Worm (Caenorhabditis elegans) whole organism, L3 larva: ENCODE measurements around the gene tofu-6.

Experiments
- R02D3.7 ChIP-seq: fragments of 150-350 bp; optimal IDR thresholded peaks from 2 replicates; lab custom pipeline; 2014; ENCODE audit warnings: missing biosample characterization, missing genetic modification characterization
- ZK546.5 ChIP-seq: sonication (generic microtip); optimal IDR thresholded peaks from 2 replicates; lab custom pipeline; 2017; ENCODE audit warnings: missing biosample characterization, missing genetic modification characterization
- aly-2 ChIP-seq: fragments of 150-350 bp; optimal IDR thresholded peaks from 2 replicates; lab custom pipeline; 2014; ENCODE audit warnings: missing biosample characterization, missing genetic modification characterization
- ama-1 ChIP-seq: fragments of 150-350 bp; optimal IDR thresholded peaks from 2 replicates; lab custom pipeline; 2018
- ceh-16 ChIP-seq: sonication (generic microtip); optimal IDR thresholded peaks from 2 replicates; lab custom pipeline; 2017; ENCODE audit warnings: missing biosample characterization, missing genetic modification characterization
- ceh-28 ChIP-seq: fragments of 150-350 bp; optimal IDR thresholded peaks from 2 replicates; lab custom pipeline; 2014; ENCODE audit warnings: missing biosample characterization, missing genetic modification reagents, missing genetic modification characterization
- ceh-82 ChIP-seq: fragments of 150-350 bp; optimal IDR thresholded peaks from 2 replicates; lab custom pipeline; 2014; ENCODE audit warnings: missing biosample characterization, missing genetic modification characterization
- ceh-9 ChIP-seq: sonication (generic microtip); optimal IDR thresholded peaks from 2 replicates; lab custom pipeline; 2018; ENCODE audit warnings: missing biosample characterization, missing genetic modification characterization
- daf-12 ChIP-seq: fragments of 150-350 bp; optimal IDR thresholded peaks from 2 replicates; lab custom pipeline; 2014; ENCODE audit warnings: missing biosample characterization, missing genetic modification reagents, missing genetic modification characterization
- egl-27 ChIP-seq: sonication (generic microtip); optimal IDR thresholded peaks from 4 replicates; lab custom pipeline; 2017; ENCODE audit warnings: missing biosample characterization, missing genetic modification reagents, missing genetic modification characterization
- egl-5 ChIP-seq: fragments of 150-350 bp; optimal IDR thresholded peaks from 2 replicates; lab custom pipeline; 2017; ENCODE audit warnings: missing biosample characterization, missing genetic modification reagents, missing genetic modification characterization, inconsistent platforms
- elt-1 ChIP-seq: fragments of 150-350 bp; optimal IDR thresholded peaks from 2 replicates; lab custom pipeline; 2014; ENCODE audit warnings: missing biosample characterization, missing genetic modification characterization
- elt-2 ChIP-seq: sonication (generic microtip); optimal IDR thresholded peaks from 2 replicates; lab custom pipeline; 2016; ENCODE audit warnings: missing genetic modification reagents, mild to moderate bottlenecking, missing genetic modification characterization, missing compliant biosample characterization
- elt-3 ChIP-seq, 3 experiments: fragments of 150-350 bp in 1 of 3; sonication (generic microtip) in 2 of 3; optimal IDR thresholded peaks; 2 replicates in 2 of 3; 4 replicates in 1 of 3; lab custom pipeline; 2014 to 2017; ENCODE audit warnings: missing biosample characterization in 3 of 3, missing genetic modification characterization in 3 of 3
- eor-1 ChIP-seq, 2 experiments: fragments of 150-350 bp; optimal IDR thresholded peaks; 2 replicates each; lab custom pipeline; 2014 to 2018; ENCODE audit warnings: missing biosample characterization in 2 of 2, missing genetic modification characterization in 2 of 2
- fkh-10 ChIP-seq: sonication (generic microtip); optimal IDR thresholded peaks from 2 replicates; lab custom pipeline; 2017; ENCODE audit warnings: missing biosample characterization, missing genetic modification reagents, missing genetic modification characterization
- fkh-2 ChIP-seq: fragments of 150-350 bp; optimal IDR thresholded peaks from 2 replicates; lab custom pipeline; 2014; ENCODE audit warnings: missing biosample characterization, missing genetic modification reagents, missing genetic modification characterization
- fos-1 ChIP-seq: fragments of 150-350 bp; optimal IDR thresholded peaks from 2 replicates; lab custom pipeline; 2014; ENCODE audit warnings: missing biosample characterization, missing genetic modification characterization
- hmg-11 ChIP-seq: sonication (generic microtip); optimal IDR thresholded peaks from 2 replicates; lab custom pipeline; 2016; ENCODE audit warnings: missing genetic modification characterization, missing compliant biosample characterization
- jun-1 ChIP-seq: fragments of 150-350 bp; optimal IDR thresholded peaks from 2 replicates; lab custom pipeline; 2014; ENCODE audit warnings: missing biosample characterization, missing genetic modification reagents, missing genetic modification characterization
- lin-15B ChIP-seq: fragments of 150-350 bp; optimal IDR thresholded peaks from 2 replicates; lab custom pipeline; 2014; ENCODE audit warnings: missing biosample characterization, missing genetic modification characterization
- lin-39 ChIP-seq: fragments of 150-350 bp; optimal IDR thresholded peaks from 2 replicates; lab custom pipeline; 2018; ENCODE audit warnings: missing biosample characterization, missing genetic modification reagents, missing genetic modification characterization
- lsy-12 ChIP-seq: sonication (generic microtip); optimal IDR thresholded peaks from 2 replicates; lab custom pipeline; 2016; ENCODE audit warnings: mild to moderate bottlenecking, missing genetic modification characterization, missing compliant biosample characterization
- mdl-1 ChIP-seq: fragments of 150-350 bp; optimal IDR thresholded peaks from 2 replicates; lab custom pipeline; 2014; ENCODE audit warnings: missing biosample characterization, missing genetic modification characterization
- mml-1 ChIP-seq: fragments of 150-350 bp; sonication (generic microtip); optimal IDR thresholded peaks from 3 replicates; lab custom pipeline; 2014; ENCODE audit warnings: missing biosample characterization, missing genetic modification characterization
- nfya-1 ChIP-seq: sonication (generic microtip); optimal IDR thresholded peaks from 2 replicates; lab custom pipeline; 2017; ENCODE audit warnings: missing genetic modification characterization, mild to moderate bottlenecking, missing compliant biosample characterization, antibody characterized with exemption, moderate library complexity; ENCODE audit not compliant: insufficient read depth
- nhr-11 ChIP-seq: fragments of 150-350 bp; optimal IDR thresholded peaks from 2 replicates; lab custom pipeline; 2014; ENCODE audit warnings: missing biosample characterization, missing genetic modification characterization
- nhr-12 ChIP-seq: fragments of 150-350 bp; optimal IDR thresholded peaks from 2 replicates; lab custom pipeline; 2014; ENCODE audit warnings: missing biosample characterization, missing genetic modification characterization
- nhr-23 ChIP-seq: fragments of 150-350 bp; optimal IDR thresholded peaks from 2 replicates; lab custom pipeline; 2014; ENCODE audit warnings: missing biosample characterization, missing genetic modification reagents, missing genetic modification characterization
- nhr-237 ChIP-seq: fragments of 150-350 bp; optimal IDR thresholded peaks from 2 replicates; lab custom pipeline; 2014; ENCODE audit warnings: missing biosample characterization, missing genetic modification characterization
- nhr-25 ChIP-seq: sonication (generic microtip); optimal IDR thresholded peaks from 2 replicates; lab custom pipeline; 2017; ENCODE audit warnings: missing biosample characterization, missing genetic modification characterization
- nhr-28 ChIP-seq: fragments of 150-350 bp; optimal IDR thresholded peaks from 2 replicates; lab custom pipeline; 2014; ENCODE audit warnings: missing biosample characterization, missing genetic modification characterization
- nhr-43 ChIP-seq: sonication (generic microtip); optimal IDR thresholded peaks from 2 replicates; lab custom pipeline; 2016; ENCODE audit warnings: mild to moderate bottlenecking, missing genetic modification characterization, missing compliant biosample characterization; ENCODE audit not compliant: poor library complexity, severe bottlenecking
- nhr-67 ChIP-seq: fragments of 150-350 bp; optimal IDR thresholded peaks from 2 replicates; lab custom pipeline; 2014; ENCODE audit warnings: missing biosample characterization, missing genetic modification characterization
- nhr-76 ChIP-seq: fragments of 150-350 bp; sonication (generic microtip); optimal IDR thresholded peaks from 5 replicates; lab custom pipeline; 2014; ENCODE audit warnings: missing biosample characterization, missing genetic modification characterization
- nhr-77 ChIP-seq: fragments of 150-350 bp; optimal IDR thresholded peaks from 2 replicates; lab custom pipeline; 2014; ENCODE audit warnings: missing biosample characterization, missing genetic modification characterization
- pha-4 ChIP-seq: fragments of 150-350 bp; optimal IDR thresholded peaks from 2 replicates; lab custom pipeline; 2014; ENCODE audit warnings: missing biosample characterization, missing genetic modification reagents, missing genetic modification characterization
- pqm-1 ChIP-seq: fragments of 150-350 bp; optimal IDR thresholded peaks from 2 replicates; lab custom pipeline; 2017; ENCODE audit warnings: missing biosample characterization, missing genetic modification characterization, inconsistent platforms
- sea-2 ChIP-seq: fragments of 150-350 bp; sonication (generic microtip); optimal IDR thresholded peaks from 4 replicates; lab custom pipeline; 2014; ENCODE audit warnings: missing biosample characterization, missing genetic modification reagents, missing genetic modification characterization
- skn-1 ChIP-seq: fragments of 150-350 bp; optimal IDR thresholded peaks from 2 replicates; lab custom pipeline; 2014; ENCODE audit warnings: missing biosample characterization, missing genetic modification characterization
- snpc-4 ChIP-seq: fragments of 150-350 bp; optimal IDR thresholded peaks from 2 replicates; lab custom pipeline; 2014; ENCODE audit warnings: missing biosample characterization, missing genetic modification characterization
- tbx-2 ChIP-seq: sonication (generic microtip); optimal IDR thresholded peaks from 2 replicates; lab custom pipeline; 2016; ENCODE audit warnings: mild to moderate bottlenecking, missing genetic modification characterization, missing compliant biosample characterization
- unc-39 ChIP-seq: sonication (generic microtip); optimal IDR thresholded peaks from 4 replicates; lab custom pipeline; 2017; ENCODE audit warnings: missing biosample characterization, missing genetic modification characterization
- unc-62 ChIP-seq: fragments of 150-350 bp; sonication (generic microtip); optimal IDR thresholded peaks from 4 replicates; lab custom pipeline; 2014; ENCODE audit warnings: missing biosample characterization, missing genetic modification reagents, missing genetic modification characterization
- zag-1 ChIP-seq: fragments of 150-350 bp; optimal IDR thresholded peaks from 2 replicates; lab custom pipeline; 2014; ENCODE audit warnings: missing biosample characterization, missing genetic modification characterization
- ztf-11 ChIP-seq: fragments of 150-350 bp; optimal IDR thresholded peaks from 2 replicates; lab custom pipeline; 2014; ENCODE audit warnings: missing biosample characterization, missing genetic modification characterization
- ztf-4 ChIP-seq: fragments of 150-350 bp; optimal IDR thresholded peaks from 2 replicates; lab custom pipeline; 2014; ENCODE audit warnings: missing biosample characterization, missing genetic modification characterization

The tofu-6 gene

DNA sequence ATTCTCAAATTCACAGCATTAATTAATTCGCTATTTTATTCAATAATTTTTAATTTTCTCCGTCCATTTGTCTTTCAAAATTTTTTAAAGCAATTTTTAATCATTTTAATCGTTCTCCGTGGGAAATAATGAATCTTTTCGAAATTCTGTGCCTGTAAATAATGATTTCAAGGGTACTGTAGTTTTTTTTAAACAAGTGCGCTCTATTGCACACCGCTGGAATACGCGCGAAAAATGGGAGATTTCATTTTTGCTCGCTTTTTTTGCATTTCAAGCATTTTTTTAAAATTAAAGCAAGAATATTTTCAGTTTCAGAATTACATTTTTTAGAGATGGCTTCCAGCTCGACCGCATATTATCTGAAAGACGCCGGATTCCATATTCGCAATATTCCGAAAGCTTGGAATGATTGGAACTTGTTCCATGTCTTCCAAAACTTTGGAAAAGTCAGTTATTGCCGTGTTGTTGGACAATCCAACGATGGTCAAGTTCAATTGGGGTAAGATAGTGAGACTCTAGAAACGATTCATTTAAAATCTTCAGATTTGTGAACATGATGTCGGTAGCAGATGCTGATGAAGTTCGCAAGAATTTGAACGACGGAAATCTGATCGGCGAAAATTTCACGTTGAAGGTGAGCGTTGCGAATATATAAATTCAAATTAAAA, at the start of gene tofu-6:
TSS of gene tofu-6 (plus strand) at position 302 of the 668 bp plus-strand sequence.
- TF ChIP-seq nhr-25 (tag; lab: Kevin White, UChicago): peak; percentile 13
- TF ChIP-seq nhr-76 (tag; lab: Kevin White, UChicago): no peak
- peak; percentile 45 for TF ChIP-seq nfya-1 (tag; lab: Kevin White, UChicago)
- no peak for TF ChIP-seq nhr-43 (tag; lab: Kevin White, UChicago)
- TF ChIP-seq ztf-4 (tag; lab: Kevin White, UChicago): no peak
- peak; percentile 71 for TF ChIP-seq pha-4

- TF ChIP-seq nhr-43 (tag; lab: Kevin White, UChicago) (peak; percentile 89), pqm-1 (tag; lab: Kevin White, UChicago) (peak; percentile 71), lsy-12 (peak; percentile 84), ztf-4 (tag; lab: Kevin White, UChicago) (peak; percentile 77), mml-1 (tag; lab: Kevin White, UChicago) (no peak), nhr-28 (no peak), nhr-76 (tag; lab: Kevin White, UChicago) (no peak), ceh-16 (tag; lab: Kevin White, UChicago) (no peak), ZK546.5 (tag; lab: Kevin White, UChicago) (no peak), elt-2 (tag; lab: Kevin White, UChicago) (peak; percentile 92), aly-2 (tag; lab: Kevin White, UChicago) (no peak), eor-1 (tag; optimal IDR thresholded peaks at IDR 0.05; lab: Kevin White, UChicago) (no peak), lin-39 (peak; percentile 59), tbx-2 (tag; lab: Kevin White, UChicago) (peak; percentile 73), egl-27 (tag; lab: Kevin White, UChicago) (no peak), elt-3 (tag; optimal IDR thresholded peaks at IDR 0.05; lab: Kevin White, UChicago) (no peak), ceh-28 (tag; lab: Kevin White, UChicago) (peak; percentile 79), ceh-9 (tag; lab: Kevin White, UChicago) (no peak), pha-4 (peak; percentile 97), fkh-10 (peak; percentile 74), snpc-4 (tag; lab: Kevin White, UChicago) (peak; percentile 88), R02D3.7 (tag; lab: Kevin White, UChicago) (peak; percentile 75), skn-1 (tag; lab: Kevin White, UChicago) (peak; percentile 23), nhr-23 (peak; percentile 97), nhr-237 (tag; lab: Kevin White, UChicago) (no peak), daf-12 (tag; lab: Kevin White, UChicago) (no peak), ceh-82 (tag; lab: Kevin White, UChicago) (peak; percentile 36), fos-1 (tag; lab: Kevin White, UChicago) (no peak), mdl-1 (tag; lab: Kevin White, UChicago) (no peak), fkh-2 (tag; lab: Kevin White, UChicago) (no peak), sea-2 (no peak), nhr-77 (peak; percentile 4), lin-15B (tag; lab: Kevin White, UChicago) (peak; percentile 88), egl-5 (tag; lab: Kevin White, UChicago) (peak; percentile 23), nfya-1 (tag; lab: Kevin White, UChicago) (peak; percentile 88), unc-39 (tag; lab: Kevin White, UChicago) (no peak), ama-1 (peak; percentile 77), ztf-11 (tag; lab: Kevin White, UChicago) (no peak), nhr-25 (tag; lab: Kevin White, UChicago) (peak; percentile 95), jun-1 (tag; lab: Kevin White, UChicago) (peak; percentile 71), zag-1 (tag; lab: Kevin White, UChicago) (peak; percentile 31), nhr-12 (tag; lab: Kevin White, UChicago) (no peak), hmg-11 (tag; lab: Kevin White, UChicago) (peak; percentile 84), nhr-67 (tag; lab: Kevin White, UChicago) (no peak), unc-62 (peak; percentile 13), nhr-11 (tag; lab: Kevin White, UChicago) (peak; percentile 81), elt-1 (tag; lab: Kevin White, UChicago) (peak; percentile 42)
Observed at ce11 chrII:5373275-5374047, 47.6 kb upstream of the tofu-6 start, which contains the start of the genes agt-2 and F09E5.3. agt-2 (minus strand) TSS chrII:5373827. F09E5.3 (plus strand) TSS chrII:5373997.
